Fruit fly (Drosophila melanogaster): ENCODE results near the gene da.

DNA sequence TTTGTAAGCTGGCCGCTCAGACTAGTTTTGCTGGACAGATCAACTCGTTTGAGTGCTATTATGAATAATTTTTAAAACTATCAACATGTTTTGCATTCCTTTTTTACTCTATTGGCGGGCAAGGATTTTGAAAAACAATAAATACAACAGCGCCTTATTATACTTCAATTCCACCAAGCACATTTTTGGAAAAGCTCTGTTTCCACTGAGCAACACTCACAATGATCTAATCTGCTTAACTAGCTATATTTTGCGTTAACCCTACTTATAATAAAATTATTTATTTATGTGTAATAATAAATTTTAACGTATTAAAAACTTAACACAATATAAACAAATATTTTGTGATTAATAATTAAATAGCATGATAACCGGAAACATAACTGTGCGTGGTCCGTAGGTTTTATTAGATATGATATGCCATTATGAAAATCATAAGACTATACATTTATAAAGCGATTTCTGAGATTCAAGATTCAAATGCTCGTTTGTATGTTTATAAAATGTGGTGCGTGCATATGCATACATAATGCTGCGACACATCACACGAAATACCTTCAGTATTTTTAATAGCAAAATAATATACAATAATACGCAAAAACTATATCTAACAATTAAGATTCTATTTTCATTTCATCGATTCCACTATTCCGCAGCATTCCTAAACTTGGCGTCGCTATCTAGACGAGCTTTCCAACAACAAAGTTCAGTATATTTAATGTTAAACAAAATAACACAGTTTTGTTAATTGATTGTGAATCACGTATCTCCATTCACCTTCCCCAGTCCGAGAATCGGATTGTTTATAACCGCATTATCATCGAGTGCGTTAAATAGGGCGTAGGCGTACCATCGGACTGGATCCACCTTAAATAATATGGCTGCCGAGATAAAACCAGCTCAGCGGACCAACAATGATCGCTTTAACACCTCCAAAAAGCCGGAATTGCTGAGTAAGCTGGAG lies 35.0 kb downstream of the da start, which contains the start of the genes pie and Wdfy2:
- TF ChIP-seq fd96Ca (GFP tag; IDR thresholded peaks at IDR 0.05) = no peak
- no peak for TF ChIP-seq CG13204 (GFP tag; optimal IDR thresholded peaks at IDR 0.05)
- no peak for TF ChIP-seq CG8301 (tag; optimal IDR thresholded peaks at IDR 0.05)
- no peak for TF ChIP-seq EcR (GFP tag; optimal IDR thresholded peaks at IDR 0.05)
- no peak for TF ChIP-seq Ets98B (GFP tag; IDR thresholded peaks at IDR 0.05)
- no peak for TF ChIP-seq CG17806 (tag; optimal IDR thresholded peaks at IDR 0.05)
- TF ChIP-seq CG12605 (GFP tag; IDR thresholded peaks at IDR 0.05) = no peak
- no peak for TF ChIP-seq Pif1B (GFP tag; optimal IDR thresholded peaks at IDR 0.05)
- TF ChIP-seq Pif1A (GFP tag; optimal IDR thresholded peaks at IDR 0.05) = no peak
- no peak for TF ChIP-seq rn (GFP tag; IDR thresholded peaks at IDR 0.05)
- no peak for TF ChIP-seq CG8159 (tag; optimal IDR thresholded peaks at IDR 0.05)
- TF ChIP-seq CG15710 (tag; optimal IDR thresholded peaks at IDR 0.05) = peak; percentile 16
- TF ChIP-seq CG9948 (tag; optimal IDR thresholded peaks at IDR 0.05) = no peak
- TF ChIP-seq CG10348 (GFP tag; IDR thresholded peaks at IDR 0.05) = no peak
